Worm (Caenorhabditis elegans) whole organism, L3 larva: Measurements from ENCODE around the gene F09E10.6.

Experiments
- aly-2 ChIP-seq: fragments of 150-350 bp; optimal IDR thresholded peaks from 2 replicates; lab custom pipeline; 2014; ENCODE audit warnings: missing biosample characterization, missing genetic modification characterization
- elt-3 ChIP-seq, 3 experiments: fragments of 150-350 bp in 1 of 3; sonication (generic microtip) in 2 of 3; optimal IDR thresholded peaks; 2 replicates in 2 of 3; 4 replicates in 1 of 3; lab custom pipeline; 2014 to 2017; ENCODE audit warnings: missing biosample characterization in 3 of 3, missing genetic modification characterization in 3 of 3
- nfya-1 ChIP-seq: sonication (generic microtip); optimal IDR thresholded peaks from 2 replicates; lab custom pipeline; 2017; ENCODE audit warnings: missing genetic modification characterization, mild to moderate bottlenecking, missing compliant biosample characterization, antibody characterized with exemption, moderate library complexity; ENCODE audit not compliant: insufficient read depth
- nhr-28 ChIP-seq: fragments of 150-350 bp; optimal IDR thresholded peaks from 2 replicates; lab custom pipeline; 2014; ENCODE audit warnings: missing biosample characterization, missing genetic modification characterization
- pqm-1 ChIP-seq: fragments of 150-350 bp; optimal IDR thresholded peaks from 2 replicates; lab custom pipeline; 2017; ENCODE audit warnings: missing biosample characterization, missing genetic modification characterization, inconsistent platforms
- tbx-2 ChIP-seq: sonication (generic microtip); optimal IDR thresholded peaks from 2 replicates; lab custom pipeline; 2016; ENCODE audit warnings: mild to moderate bottlenecking, missing genetic modification characterization, missing compliant biosample characterization
- ztf-11 ChIP-seq: fragments of 150-350 bp; optimal IDR thresholded peaks from 2 replicates; lab custom pipeline; 2014; ENCODE audit warnings: missing biosample characterization, missing genetic modification characterization

DNA sequence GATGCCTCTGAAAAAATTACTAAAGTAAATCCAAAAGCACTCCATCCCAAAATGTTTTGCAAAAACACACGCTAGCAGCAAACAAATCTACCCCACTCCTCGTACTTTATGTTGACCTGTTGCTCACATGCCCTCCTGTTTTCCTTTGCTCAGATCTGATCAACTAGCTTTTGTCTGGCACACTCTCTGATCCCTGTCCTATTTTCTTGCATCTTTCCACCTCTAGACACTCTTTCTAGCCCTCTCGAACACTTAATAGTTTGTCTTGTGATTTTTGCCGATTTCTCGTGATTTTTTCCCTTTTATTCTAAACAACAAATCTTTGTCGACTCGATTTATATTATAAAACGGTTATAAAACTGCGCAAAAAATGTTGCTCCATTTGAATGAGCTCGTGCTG lies 38.7 kb upstream of the F09E10.6 start, which contains the start of gene K06A9.2:
- TF ChIP-seq aly-2 (tag; lab: Kevin White, UChicago): no peak
- no peak for TF ChIP-seq nhr-28 (tag; lab: Kevin White, UChicago)
- no peak for TF ChIP-seq pqm-1 (tag; lab: Kevin White, UChicago)
- TF ChIP-seq elt-3 (tag; optimal IDR thresholded peaks at IDR 0.05; lab: Kevin White, UChicago): no peak
- no peak for TF ChIP-seq ztf-11 (tag; lab: Kevin White, UChicago)
- TF ChIP-seq nfya-1 (tag; lab: Kevin White, UChicago): peak; percentile 29
- no peak for TF ChIP-seq tbx-2 (tag; lab: Kevin White, UChicago)
